Fruit fly (Drosophila melanogaster) whole organism, embryonic: ENCODE measurements around the gene CG3544.
A peak's percentile ranks its signal among the peaks of the same experiment; 100 is the strongest.

Source experiments
- Ada2b ChIP-seq: fragments of 200-800 bp; sonication (Bioruptor generic); IDR thresholded peaks from 2 replicates; pipeline ENCODE4 v1.3.6; 2022; ENCODE audit warnings: missing biosample characterization, missing genetic modification characterization
- Asciz ChIP-seq: fragments of 200-800 bp; sonication (Bioruptor generic); optimal IDR thresholded peaks from 2 replicates; lab custom pipeline; 2017; ENCODE audit warnings: missing biosample characterization, mild to moderate bottlenecking, missing genetic modification characterization, missing genetic modification reagents
- Atf-2 ChIP-seq: fragments of 200-800 bp; sonication (Bioruptor generic); optimal IDR thresholded peaks from 2 replicates; lab custom pipeline; 2016; ENCODE audit warnings: missing biosample characterization, missing genetic modification characterization
- Bgb ChIP-seq: fragments of 200-800 bp; sonication (Bioruptor generic); IDR thresholded peaks from 2 replicates; pipeline ENCODE4 v1.3.6; 2022; ENCODE audit warnings: missing biosample characterization, missing genetic modification characterization; ENCODE audit not compliant: partially characterized antibody
- BtbVII ChIP-seq: fragments of 200-800 bp; sonication (Bioruptor generic); optimal IDR thresholded peaks from 3 replicates; lab custom pipeline; 2017; ENCODE audit warnings: missing biosample characterization, mild to moderate bottlenecking, missing genetic modification characterization
- CG11247 ChIP-seq: fragments of 200-800 bp; sonication (Bioruptor generic); IDR thresholded peaks from 2 replicates; pipeline ENCODE4 v1.3.6; 2022; ENCODE audit warnings: missing biosample characterization, missing genetic modification characterization
- CG11456 ChIP-seq: fragments of 200-800 bp; sonication (Bioruptor generic); IDR thresholded peaks from 3 replicates; pipeline ENCODE4 v1.3.6; 2022; ENCODE audit warnings: missing biosample characterization, missing genetic modification characterization
- CG11723 ChIP-seq: fragments of 200-800 bp; sonication (Bioruptor generic); optimal IDR thresholded peaks from 2 replicates; lab custom pipeline; 2017; ENCODE audit warnings: missing biosample characterization, mild to moderate bottlenecking, missing genetic modification characterization
- CG13424 ChIP-seq: fragments of 200-800 bp; sonication (Bioruptor generic); optimal IDR thresholded peaks from 2 replicates; lab custom pipeline; 2019; ENCODE audit warnings: missing biosample characterization, mild to moderate bottlenecking, missing genetic modification characterization, moderate library complexity
- CG1529 ChIP-seq: fragments of 200-800 bp; sonication (Bioruptor generic); optimal IDR thresholded peaks from 3 replicates; lab custom pipeline; 2018; ENCODE audit warnings: missing biosample characterization, missing genetic modification characterization
- CG15601 ChIP-seq: fragments of 200-800 bp; sonication (Bioruptor generic); optimal IDR thresholded peaks from 3 replicates; lab custom pipeline; 2019; ENCODE audit warnings: missing biosample characterization, mild to moderate bottlenecking, missing genetic modification characterization, moderate library complexity
- CG16863 ChIP-seq: fragments of 200-800 bp; sonication (Bioruptor generic); optimal IDR thresholded peaks from 3 replicates; lab custom pipeline; 2016; ENCODE audit warnings: missing biosample characterization, missing genetic modification characterization
- CG17912 ChIP-seq: fragments of 200-800 bp; sonication (Bioruptor generic); optimal IDR thresholded peaks from 2 replicates; lab custom pipeline; 2018; ENCODE audit warnings: missing biosample characterization, mild to moderate bottlenecking, missing genetic modification characterization
- CG30431 ChIP-seq: fragments of 200-800 bp; sonication (Bioruptor generic); optimal IDR thresholded peaks from 2 replicates; lab custom pipeline; 2017; ENCODE audit warnings: missing biosample characterization, missing genetic modification characterization
- CG31224 ChIP-seq: fragments of 200-800 bp; sonication (Bioruptor generic); IDR thresholded peaks from 2 replicates; pipeline ENCODE4 v1.3.6; 2022; ENCODE audit warnings: missing biosample characterization, missing genetic modification characterization
- CG34224 ChIP-seq: fragments of 200-800 bp; sonication (Bioruptor generic); IDR thresholded peaks from 3 replicates; pipeline ENCODE4 v1.3.6; 2022; ENCODE audit warnings: missing biosample characterization, missing genetic modification characterization; ENCODE audit not compliant: partially characterized antibody
- CG4328 ChIP-seq: fragments of 200-800 bp; sonication (Bioruptor generic); optimal IDR thresholded peaks from 3 replicates; lab custom pipeline; 2017; ENCODE audit warnings: missing biosample characterization, missing genetic modification reagents, missing genetic modification characterization
- CG5245 ChIP-seq: fragments of 200-800 bp; sonication (Bioruptor generic); optimal IDR thresholded peaks from 3 replicates; lab custom pipeline; 2016; ENCODE audit warnings: missing biosample characterization, missing genetic modification characterization
- CG6854 ChIP-seq: fragments of 200-800 bp; sonication (Bioruptor generic); optimal IDR thresholded peaks from 3 replicates; lab custom pipeline; 2017; ENCODE audit warnings: missing biosample characterization, mild to moderate bottlenecking, missing genetic modification characterization
- CG7372 ChIP-seq: fragments of 200-800 bp; sonication (Bioruptor generic); IDR thresholded peaks from 2 replicates; pipeline ENCODE4 v1.3.6; 2022; ENCODE audit warnings: missing biosample characterization, missing genetic modification characterization
- CG7987 ChIP-seq: fragments of 200-800 bp; sonication (Bioruptor generic); optimal IDR thresholded peaks from 2 replicates; lab custom pipeline; 2018; ENCODE audit warnings: missing biosample characterization, mild to moderate bottlenecking, missing genetic modification characterization, moderate library complexity
- CG8388 ChIP-seq: fragments of 200-800 bp; sonication (Bioruptor generic); optimal IDR thresholded peaks from 2 replicates; lab custom pipeline; 2019; ENCODE audit warnings: missing biosample characterization, mild to moderate bottlenecking, missing genetic modification characterization, moderate library complexity
- CG9609 ChIP-seq: fragments of 200-800 bp; sonication (Bioruptor generic); optimal IDR thresholded peaks from 3 replicates; lab custom pipeline; 2016; ENCODE audit warnings: missing biosample characterization, missing genetic modification characterization
- Camta ChIP-seq: fragments of 200-800 bp; sonication (Bioruptor generic); optimal IDR thresholded peaks from 2 replicates; lab custom pipeline; 2016; ENCODE audit warnings: missing biosample characterization, missing genetic modification characterization
- Dp ChIP-seq: fragments of 200-800 bp; sonication (Bioruptor generic); optimal IDR thresholded peaks from 2 replicates; lab custom pipeline; 2018; ENCODE audit warnings: missing biosample characterization, mild to moderate bottlenecking, missing genetic modification characterization, moderate library complexity
- Dref ChIP-seq: fragments of 200-800 bp; sonication (Bioruptor generic); IDR thresholded peaks from 2 replicates; pipeline ENCODE4 v1.3.6; 2022; ENCODE audit warnings: missing biosample characterization, missing genetic modification characterization
- Fer2 ChIP-seq: fragments of 200-800 bp; sonication (Bioruptor generic); optimal IDR thresholded peaks from 2 replicates; lab custom pipeline; 2018; ENCODE audit warnings: missing biosample characterization, mild to moderate bottlenecking, missing genetic modification characterization, moderate library complexity
- GATAe ChIP-seq: fragments of 200-800 bp; sonication (Bioruptor generic); conservative IDR thresholded peaks from 2 replicates; pipeline ENCODE4 v1.3.6; 2022; ENCODE audit warnings: missing biosample characterization, missing genetic modification characterization
- HLH54F ChIP-seq: fragments of 200-800 bp; sonication (Bioruptor generic); optimal IDR thresholded peaks from 3 replicates; lab custom pipeline; 2016; ENCODE audit warnings: missing biosample characterization, missing genetic modification characterization
- Hand ChIP-seq: fragments of 200-800 bp; sonication (Bioruptor generic); optimal IDR thresholded peaks from 2 replicates; lab custom pipeline; 2017; ENCODE audit warnings: mild to moderate bottlenecking, missing biosample characterization, missing genetic modification reagents, missing genetic modification characterization
- Hr3 ChIP-seq: fragments of 200-800 bp; sonication (Bioruptor generic); optimal IDR thresholded peaks from 3 replicates; lab custom pipeline; 2016; ENCODE audit warnings: missing biosample characterization, missing genetic modification characterization
- Mes4 ChIP-seq: fragments of 200-800 bp; sonication (Bioruptor generic); optimal IDR thresholded peaks from 2 replicates; lab custom pipeline; 2016; ENCODE audit warnings: missing biosample characterization, missing genetic modification characterization
- NC2β ChIP-seq: fragments of 200-800 bp; sonication (Bioruptor generic); optimal IDR thresholded peaks from 2 replicates; lab custom pipeline; 2016; ENCODE audit warnings: missing biosample characterization, missing genetic modification characterization
- Sox102F ChIP-seq: fragments of 200-800 bp; sonication (Bioruptor generic); optimal IDR thresholded peaks from 2 replicates; lab custom pipeline; 2018; ENCODE audit warnings: missing biosample characterization, mild to moderate bottlenecking, missing genetic modification characterization, moderate library complexity
- Usf ChIP-seq: fragments of 200-800 bp; sonication (Bioruptor generic); optimal IDR thresholded peaks from 2 replicates; lab custom pipeline; 2017; ENCODE audit warnings: missing genotype, missing biosample characterization, missing genetic modification characterization
- Xbp1 ChIP-seq: fragments of 200-800 bp; sonication (Bioruptor generic); optimal IDR thresholded peaks from 3 replicates; lab custom pipeline; 2016; ENCODE audit warnings: missing biosample characterization, mild to moderate bottlenecking, missing genetic modification characterization
- dimm ChIP-seq: fragments of 200-800 bp; sonication (Bioruptor generic); IDR thresholded peaks from 2 replicates; pipeline ENCODE4 v1.3.6; 2022; ENCODE audit warnings: missing biosample characterization, missing genetic modification characterization
- ems ChIP-seq: fragments of 200-800 bp; sonication (Bioruptor generic); optimal IDR thresholded peaks from 3 replicates; lab custom pipeline; 2016; ENCODE audit warnings: missing biosample characterization, missing genetic modification characterization
- esg ChIP-seq: fragments of 200-800 bp; sonication (Bioruptor generic); conservative IDR thresholded peaks from 2 replicates; pipeline ENCODE4 v1.3.6; 2022; ENCODE audit warnings: missing biosample characterization, missing genetic modification characterization
- grn ChIP-seq: fragments of 200-800 bp; sonication (Bioruptor generic); optimal IDR thresholded peaks from 3 replicates; lab custom pipeline; 2017; ENCODE audit warnings: missing biosample characterization, missing genetic modification characterization
- inv ChIP-seq: fragments of 200-800 bp; sonication (Bioruptor generic); IDR thresholded peaks from 2 replicates; pipeline ENCODE4 v1.3.6; 2022; ENCODE audit warnings: missing biosample characterization, missing genetic modification characterization; ENCODE audit not compliant: partially characterized antibody
- jumu ChIP-seq: fragments of 200-800 bp; sonication (Bioruptor generic); optimal IDR thresholded peaks from 3 replicates; lab custom pipeline; 2016; ENCODE audit warnings: missing biosample characterization, missing genetic modification characterization
- mirr ChIP-seq: fragments of 200-800 bp; sonication (Bioruptor generic); optimal IDR thresholded peaks from 3 replicates; lab custom pipeline; 2018; ENCODE audit warnings: missing biosample characterization, mild to moderate bottlenecking, missing genetic modification characterization
- mld ChIP-seq: fragments of 200-800 bp; sonication (Bioruptor generic); IDR thresholded peaks from 3 replicates; pipeline ENCODE4 v1.3.6; 2022; ENCODE audit warnings: missing biosample characterization, missing genetic modification characterization; ENCODE audit not compliant: partially characterized antibody
- nerfin-1 ChIP-seq: fragments of 200-800 bp; sonication (Bioruptor generic); optimal IDR thresholded peaks from 3 replicates; lab custom pipeline; 2019; ENCODE audit warnings: missing biosample characterization, mild to moderate bottlenecking, missing genetic modification characterization, moderate library complexity
- ro ChIP-seq: fragments of 200-800 bp; sonication (Bioruptor generic); IDR thresholded peaks from 2 replicates; pipeline ENCODE4 v1.3.6; 2022; ENCODE audit warnings: missing biosample characterization, missing genetic modification characterization
- run ChIP-seq: fragments of 200-800 bp; sonication (Bioruptor generic); optimal IDR thresholded peaks from 3 replicates; lab custom pipeline; 2018; ENCODE audit warnings: missing biosample characterization, mild to moderate bottlenecking, missing genetic modification characterization
- slbo ChIP-seq: fragments of 200-800 bp; sonication (Bioruptor generic); IDR thresholded peaks from 2 replicates; pipeline ENCODE4 v1.3.6; 2022; ENCODE audit warnings: missing biosample characterization, missing genetic modification characterization
- zen2 ChIP-seq: fragments of 200-800 bp; sonication (Bioruptor generic); IDR thresholded peaks from 3 replicates; pipeline ENCODE4 v1.3.6; 2022; ENCODE audit warnings: missing biosample characterization, missing genetic modification characterization; ENCODE audit not compliant: partially characterized antibody

Gene CG3544

DNA sequence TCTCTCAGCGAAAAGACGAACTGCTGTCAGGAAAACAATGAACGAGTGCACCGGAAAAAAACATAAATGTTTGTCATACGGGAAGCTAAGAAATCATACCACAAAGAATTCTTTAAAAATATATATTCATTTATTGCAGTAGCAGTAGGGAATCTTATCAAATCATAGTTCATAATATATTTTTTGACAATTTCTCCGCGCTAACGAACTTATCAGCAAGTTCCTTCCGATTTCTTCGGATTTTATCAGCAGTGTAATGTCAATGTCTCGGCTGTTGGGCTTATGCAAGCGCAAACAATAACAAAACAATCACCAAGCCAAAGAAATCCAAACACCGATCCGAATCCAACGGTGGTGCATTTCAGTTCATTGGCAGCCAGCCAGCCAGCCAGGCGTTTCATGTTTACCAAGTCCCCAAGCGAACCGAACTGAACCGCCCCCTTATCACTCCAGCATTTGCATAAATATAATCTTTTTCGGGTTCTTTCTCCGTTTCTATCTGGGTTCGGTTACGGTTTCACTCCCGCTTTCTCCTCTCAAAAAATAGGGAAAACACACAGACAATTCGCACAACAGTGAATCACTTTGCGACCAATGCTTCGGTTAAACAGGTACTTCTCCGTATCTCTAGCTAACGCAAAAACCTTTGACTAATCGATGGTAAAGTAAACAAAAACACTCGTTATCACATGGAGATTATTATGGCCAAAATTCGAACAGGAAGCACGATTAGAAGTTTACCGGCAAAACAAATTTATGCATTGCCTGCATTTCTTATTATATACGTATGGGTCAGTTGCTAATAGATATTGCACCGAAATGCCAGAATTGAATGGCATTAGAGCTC is 43.6 kb downstream of the CG3544 start (continued):
- TF ChIP-seq jumu (GFP tag; lab: Kevin White, UChicago) (no peak), CG1529 (peak; percentile 65), Fer2 (tag; lab: Kevin White, UChicago) (no peak), ro (GFP tag; lab: Robert Waterston, UW) (no peak), CG11247 (GFP tag; lab: Robert Waterston, UW) (no peak), Asciz (GFP tag; lab: Kevin White, UChicago) (peak; percentile 54), esg (GFP tag; lab: Robert Waterston, UW) (0 out of 2 replicates have a peak, but pooled peaks have one; percentile 15), zen2 (GFP tag; lab: Robert Waterston, UW) (no peak), CG4328 (GFP tag; lab: Kevin White, UChicago) (peak; percentile 5), CG11723 (GFP tag; lab: Kevin White, UChicago) (no peak), CG8388 (GFP tag; lab: Kevin White, UChicago) (peak; percentile 23), CG34224 (GFP tag; lab: Robert Waterston, UW) (no peak), BtbVII (GFP tag; lab: Kevin White, UChicago) (no peak), NC2β (peak; percentile 45), CG7372 (GFP tag; lab: Robert Waterston, UW) (no peak), CG17912 (GFP tag; lab: Kevin White, UChicago) (no peak), ems (GFP tag; lab: Kevin White, UChicago) (no peak), Hand (no peak), nerfin-1 (tag; lab: Kevin White, UChicago) (peak; percentile 33), Dref (GFP tag; lab: Robert Waterston, UW) (no peak), inv (GFP tag; lab: Robert Waterston, UW) (no peak), Hr3 (GFP tag; lab: Kevin White, UChicago) (peak; percentile 44), slbo (GFP tag; lab: Robert Waterston, UW) (no peak), CG5245 (GFP tag; lab: Kevin White, UChicago) (peak; percentile 19), Bgb (GFP tag; lab: Robert Waterston, UW) (no peak), Xbp1 (peak; percentile 60), Ada2b (GFP tag; lab: Robert Waterston, UW) (no peak), GATAe (GFP tag; lab: Robert Waterston, UW) (no peak), run (tag; lab: Kevin White, UChicago) (no peak), Mes4 (GFP tag; lab: Kevin White, UChicago) (peak; percentile 18), Sox102F (peak; percentile 90), HLH54F (GFP tag; lab: Kevin White, UChicago) (no peak), Dp (GFP tag; lab: Kevin White, UChicago) (no peak), CG13424 (peak; percentile 39), CG7987 (GFP tag; lab: Kevin White, UChicago) (no peak), CG9609 (peak; percentile 7), CG15601 (peak; percentile 27), CG16863 (GFP tag; lab: Kevin White, UChicago) (no peak), Usf (GFP tag; lab: Kevin White, UChicago) (no peak), CG31224 (GFP tag; lab: Robert Waterston, UW) (no peak), grn (no peak), mld (GFP tag; lab: Robert Waterston, UW) (no peak), dimm (GFP tag; lab: Robert Waterston, UW) (no peak), CG11456 (GFP tag; lab: Robert Waterston, UW) (no peak), Atf-2 (peak; percentile 47), Camta (no peak), CG30431 (peak; percentile 6), CG6854 (GFP tag; lab: Kevin White, UChicago) (no peak), mirr (no peak)
